Worm (Caenorhabditis elegans): Measurements from ENCODE around the gene F42A6.6.

ce11 chrIV:3348334-3348733 lies 11.7 kb upstream of the F42A6.6 start:
- TF ChIP-seq lin-13 (GFP tag; optimal IDR thresholded peaks at IDR 0.05) (no peak), egl-27 (tag; optimal IDR thresholded peaks at IDR 0.05) (no peak), pqm-1 (tag; optimal IDR thresholded peaks at IDR 0.05) (no peak), ama-1 (optimal IDR thresholded peaks at IDR 0.05) (no peak), ceh-82 (tag; optimal IDR thresholded peaks at IDR 0.05) (no peak), nhr-11 (tag; optimal IDR thresholded peaks at IDR 0.05) (no peak), ztf-7 (tag; optimal IDR thresholded peaks at IDR 0.05) (no peak), pha-4 (GFP tag; IDR thresholded peaks at IDR 0.05) (no peak), pha-4 (tag; optimal IDR thresholded peaks at IDR 0.05) (no peak)

Data from whole organism, L4 larva.